Worm (Caenorhabditis elegans): ENCODE results near the gene T07G12.5.

The T07G12.5 gene

DNA sequence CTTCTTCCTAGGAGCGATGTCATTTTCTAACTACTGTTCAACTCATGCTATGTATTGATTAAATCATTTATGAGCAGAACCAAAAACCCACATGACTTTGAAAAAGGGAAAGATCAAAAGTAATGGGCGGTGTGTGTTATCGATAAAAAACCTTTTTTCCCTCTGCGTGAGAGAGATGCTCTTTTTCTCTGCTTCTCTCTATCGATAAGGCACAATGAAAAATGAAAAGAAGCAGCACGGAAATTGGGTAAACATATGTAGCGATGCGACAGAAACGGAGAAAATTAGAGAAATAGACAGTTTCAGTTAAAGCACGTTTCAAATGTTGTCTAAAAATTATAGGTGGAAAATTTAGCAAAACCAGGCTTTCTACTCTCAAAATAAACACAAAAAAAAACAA lies 42.6 kb downstream of the T07G12.5 start:
- peak; percentile 72 for TF ChIP-seq C34F6.9 (tag; optimal IDR thresholded peaks at IDR 0.05)
- no peak for TF ChIP-seq elt-1 (tag; optimal IDR thresholded peaks at IDR 0.05)
- peak; percentile 82 for TF ChIP-seq crh-2 (tag; optimal IDR thresholded peaks at IDR 0.05)
- TF ChIP-seq mab-5 (tag; optimal IDR thresholded peaks at IDR 0.05), result no peak
- no peak for TF ChIP-seq unc-62 (GFP tag; optimal IDR thresholded peaks at IDR 0.05)
- no peak for TF ChIP-seq nhr-25 (tag; optimal IDR thresholded peaks at IDR 0.05)
- peak in 1 of 2 experiments; percentile 15 for TF ChIP-seq mdl-1 (tag; optimal IDR thresholded peaks at IDR 0.05)
- peak; percentile 71 for TF ChIP-seq F13H6.1 (tag; optimal IDR thresholded peaks at IDR 0.05)
- no peak for TF ChIP-seq egl-27 (tag; optimal IDR thresholded peaks at IDR 0.05)
- TF ChIP-seq gmeb-1 (tag; optimal IDR thresholded peaks at IDR 0.05), result peak; percentile 53
- peak; percentile 38 for TF ChIP-seq ama-1 (optimal IDR thresholded peaks at IDR 0.05)
- TF ChIP-seq ztf-4 (tag; optimal IDR thresholded peaks at IDR 0.05), result peak; percentile 38
- TF ChIP-seq Y55F3AM.14 (GFP tag; optimal IDR thresholded peaks at IDR 0.05), result no peak
- TF ChIP-seq nhr-129 (tag; optimal IDR thresholded peaks at IDR 0.05), result peak; percentile 79
- peak; percentile 85 for TF ChIP-seq fos-1 (tag; optimal IDR thresholded peaks at IDR 0.05)
- peak; percentile 19 for TF ChIP-seq sma-3 (GFP tag; optimal IDR thresholded peaks at IDR 0.05)
- no peak for TF ChIP-seq ceh-82 (tag; optimal IDR thresholded peaks at IDR 0.05)
- no peak for TF ChIP-seq elt-3 (tag; optimal IDR thresholded peaks at IDR 0.05)
- no peak for TF ChIP-seq ZK546.5 (tag; optimal IDR thresholded peaks at IDR 0.05)
- no peak for TF ChIP-seq zag-1 (tag; optimal IDR thresholded peaks at IDR 0.05)
- TF ChIP-seq unc-39 (tag; optimal IDR thresholded peaks at IDR 0.05), result no peak
- TF ChIP-seq nhr-12 (tag; optimal IDR thresholded peaks at IDR 0.05), result no peak
- no peak for TF ChIP-seq skn-1 (tag; optimal IDR thresholded peaks at IDR 0.05)
- no peak for TF ChIP-seq lin-13 (GFP tag; optimal IDR thresholded peaks at IDR 0.05)
- TF ChIP-seq nhr-77 (tag; optimal IDR thresholded peaks at IDR 0.05), result no peak
- TF ChIP-seq sma-9 (GFP tag; optimal IDR thresholded peaks at IDR 0.05), result peak; percentile 77
- no peak for TF ChIP-seq sma-9 (tag; optimal IDR thresholded peaks at IDR 0.05)
- no peak for TF ChIP-seq nhr-237 (tag; optimal IDR thresholded peaks at IDR 0.05)
- TF ChIP-seq lsy-2 (tag; optimal IDR thresholded peaks at IDR 0.05), result peak in 1 of 2 experiments; percentile 50
- TF ChIP-seq alr-1 (tag; optimal IDR thresholded peaks at IDR 0.05), result no peak
- peak; percentile 36 for TF ChIP-seq unc-55 (GFP tag; optimal IDR thresholded peaks at IDR 0.05)
- no peak for TF ChIP-seq mbf-1 (tag; optimal IDR thresholded peaks at IDR 0.05)

DNA sequence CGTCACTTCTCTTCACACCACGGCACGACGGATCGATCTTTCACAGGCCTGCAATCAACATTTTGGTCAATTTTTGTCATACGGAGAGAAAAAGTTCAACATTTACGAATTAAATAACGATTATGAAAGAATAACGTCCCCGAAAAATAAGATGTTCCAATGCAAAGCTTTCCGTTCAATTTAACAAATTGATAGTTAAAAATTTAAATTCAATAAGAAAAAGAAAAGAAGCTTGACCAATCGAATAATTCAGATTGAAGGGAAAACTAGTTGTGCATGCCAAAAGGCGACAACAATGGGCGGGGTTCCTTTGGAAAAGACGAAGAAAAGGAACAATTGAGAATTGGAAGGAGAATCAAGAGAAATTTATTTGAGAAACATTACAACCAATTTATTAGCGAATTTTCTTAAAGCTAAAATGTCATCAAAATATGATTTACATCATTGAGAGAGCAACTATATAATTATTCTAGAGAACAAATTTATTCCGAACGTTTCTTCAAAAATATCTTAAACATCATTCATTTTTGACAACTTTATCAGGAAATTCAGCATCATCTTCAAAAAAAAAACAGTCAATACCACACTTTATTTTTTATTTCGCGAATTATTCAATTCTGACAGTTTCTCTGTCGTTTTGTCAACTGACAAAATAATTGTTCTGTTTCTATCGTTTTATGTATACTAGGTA lies 43.2 kb downstream of the T07G12.5 start, which contains the start of gene tax-6:
Gene tax-6, minus strand, starts transcription at position 51 of the 691 bp plus-strand sequence.
- no peak for TF ChIP-seq fos-1 (tag; optimal IDR thresholded peaks at IDR 0.05)
- no peak for TF ChIP-seq nhr-77 (tag; optimal IDR thresholded peaks at IDR 0.05)
- TF ChIP-seq mbf-1 (tag; optimal IDR thresholded peaks at IDR 0.05), result no peak
- TF ChIP-seq skn-1 (tag; optimal IDR thresholded peaks at IDR 0.05), result no peak
- no peak for TF ChIP-seq R02D3.7 (tag; optimal IDR thresholded peaks at IDR 0.05)
- TF ChIP-seq blmp-1 (tag; optimal IDR thresholded peaks at IDR 0.05; ENCODE audit: insufficient read depth), result no peak
- no peak for TF ChIP-seq mab-5 (tag; optimal IDR thresholded peaks at IDR 0.05)
- no peak for TF ChIP-seq mdl-1 (tag; optimal IDR thresholded peaks at IDR 0.05)

DNA sequence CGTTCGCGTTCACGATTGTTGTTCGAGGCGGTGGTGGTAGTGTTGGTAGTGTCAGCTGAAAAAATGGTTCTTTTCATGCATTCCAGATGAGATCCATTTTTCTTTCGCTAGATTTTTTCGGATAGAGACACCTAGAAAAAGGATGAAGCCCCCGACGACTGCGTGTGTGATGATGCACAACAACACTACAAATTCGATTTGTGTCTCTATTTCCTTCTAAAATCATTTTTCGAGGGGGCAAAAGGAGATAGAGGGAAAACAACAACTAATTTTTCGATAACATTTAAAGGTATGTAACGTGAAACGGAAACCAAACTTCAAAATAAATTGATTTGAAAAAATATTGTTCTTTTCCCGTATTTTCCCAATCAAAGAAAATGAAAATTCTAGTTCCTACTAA lies 44.5 kb downstream of the T07G12.5 start:
- TF ChIP-seq nhr-10 (tag; optimal IDR thresholded peaks at IDR 0.05) (no peak), nhr-12 (tag; optimal IDR thresholded peaks at IDR 0.05) (no peak), elt-3 (tag; optimal IDR thresholded peaks at IDR 0.05) (no peak), ceh-82 (tag; optimal IDR thresholded peaks at IDR 0.05) (no peak), mbf-1 (tag; optimal IDR thresholded peaks at IDR 0.05) (no peak), lin-39 (tag; optimal IDR thresholded peaks at IDR 0.05) (no peak), sma-3 (GFP tag; optimal IDR thresholded peaks at IDR 0.05) (no peak), aly-2 (tag; optimal IDR thresholded peaks at IDR 0.05) (no peak), ztf-4 (tag; optimal IDR thresholded peaks at IDR 0.05) (no peak), R02D3.7 (tag; optimal IDR thresholded peaks at IDR 0.05) (no peak), nhr-6 (tag; optimal IDR thresholded peaks at IDR 0.05) (no peak), ztf-1 (GFP tag; conservative IDR thresholded peaks at IDR 0.05) (no peak), unc-39 (tag; optimal IDR thresholded peaks at IDR 0.05) (no peak), nhr-21 (tag; optimal IDR thresholded peaks at IDR 0.05) (no peak), skn-1 (tag; optimal IDR thresholded peaks at IDR 0.05) (no peak)

Data from whole organism, L2 larva.